Fruit fly (Drosophila melanogaster) whole organism, prepupa: Measurements from ENCODE around the gene CG42717.

ENCODE experiments used
- Blimp-1 ChIP-seq: fragments of 200-800 bp; sonication (Bioruptor generic); optimal IDR thresholded peaks from 3 replicates; lab custom pipeline; 2017; ENCODE audit warnings: missing biosample characterization, missing genetic modification characterization, mild to moderate bottlenecking, moderate library complexity, missing genetic modification reagents
- CG10631 ChIP-seq: fragments of 200-800 bp; sonication (Bioruptor generic); optimal IDR thresholded peaks from 2 replicates; lab custom pipeline; 2016; ENCODE audit warnings: missing biosample characterization, missing genetic modification characterization
- CG10669 ChIP-seq: fragments of 200-800 bp; sonication (Bioruptor generic); optimal IDR thresholded peaks from 3 replicates; lab custom pipeline; 2018; ENCODE audit warnings: missing biosample characterization, mild to moderate bottlenecking, missing genetic modification characterization, moderate library complexity
- CG11294 ChIP-seq: fragments of 200-800 bp; sonication (Bioruptor generic); IDR thresholded peaks from 2 replicates; pipeline ENCODE4 v1.3.6; 2022; ENCODE audit warnings: missing biosample characterization, missing genetic modification characterization
- CG11762 ChIP-seq: fragments of 200-800 bp; sonication (Bioruptor generic); optimal IDR thresholded peaks from 3 replicates; lab custom pipeline; 2016; ENCODE audit warnings: missing biosample characterization, missing genetic modification characterization; ENCODE audit not compliant: insufficient read depth
- CG11902 ChIP-seq: fragments of 200-800 bp; sonication (Bioruptor generic); optimal IDR thresholded peaks from 3 replicates; lab custom pipeline; 2016; ENCODE audit warnings: missing biosample characterization, missing genetic modification characterization
- CG15336 ChIP-seq: fragments of 200-800 bp; sonication (Bioruptor generic); IDR thresholded peaks from 2 replicates; pipeline ENCODE4 v1.3.6; 2022; ENCODE audit warnings: missing biosample characterization, missing genetic modification characterization
- CG16779 ChIP-seq: fragments of 200-800 bp; sonication (Bioruptor generic); optimal IDR thresholded peaks from 3 replicates; lab custom pipeline; 2017; ENCODE audit warnings: missing biosample characterization, mild to moderate bottlenecking, missing genetic modification characterization
- CG3032 ChIP-seq: fragments of 200-800 bp; optimal IDR thresholded peaks from 2 replicates; lab custom pipeline; 2019; ENCODE audit warnings: missing biosample characterization, mild to moderate bottlenecking, missing genetic modification characterization, moderate library complexity
- CG31627 ChIP-seq: fragments of 200-800 bp; sonication (Bioruptor generic); optimal IDR thresholded peaks from 3 replicates; lab custom pipeline; 2016; ENCODE audit warnings: missing biosample characterization, missing genetic modification characterization
- CG32006 ChIP-seq: fragments of 200-800 bp; sonication (Bioruptor generic); optimal IDR thresholded peaks from 3 replicates; lab custom pipeline; 2017; ENCODE audit warnings: missing biosample characterization, mild to moderate bottlenecking, missing genetic modification characterization
- CG3919 ChIP-seq: fragments of 200-800 bp; sonication (Bioruptor generic); optimal IDR thresholded peaks from 3 replicates; lab custom pipeline; 2016; ENCODE audit warnings: missing biosample characterization, missing genetic modification characterization
- CG4318 ChIP-seq: fragments of 200-800 bp; sonication (Bioruptor generic); optimal IDR thresholded peaks from 3 replicates; lab custom pipeline; 2017; ENCODE audit warnings: missing biosample characterization, mild to moderate bottlenecking, missing genetic modification characterization
- CG6163 ChIP-seq: fragments of 200-800 bp; sonication (Bioruptor generic); IDR thresholded peaks from 3 replicates; pipeline ENCODE4 v1.3.6; 2022; ENCODE audit warnings: missing biosample characterization, missing genetic modification characterization
- CG6792 ChIP-seq: fragments of 200-800 bp; sonication (Bioruptor generic); optimal IDR thresholded peaks from 3 replicates; lab custom pipeline; 2016; ENCODE audit warnings: missing biosample characterization, missing genetic modification characterization
- CG6808 ChIP-seq: fragments of 200-800 bp; sonication (Bioruptor generic); optimal IDR thresholded peaks from 3 replicates; lab custom pipeline; 2017; ENCODE audit warnings: missing biosample characterization, missing genetic modification characterization, mild to moderate bottlenecking, moderate library complexity, missing genetic modification reagents
- CG6854 ChIP-seq: fragments of 200-800 bp; sonication (Bioruptor generic); optimal IDR thresholded peaks from 2 replicates; lab custom pipeline; 2017; ENCODE audit warnings: missing biosample characterization, mild to moderate bottlenecking, missing genetic modification characterization
- CG7368 ChIP-seq: fragments of 200-800 bp; sonication (Bioruptor generic); optimal IDR thresholded peaks from 3 replicates; lab custom pipeline; 2016; ENCODE audit warnings: missing biosample characterization, missing genetic modification characterization
- CG8119 ChIP-seq: fragments of 200-800 bp; sonication (Bioruptor generic); IDR thresholded peaks from 3 replicates; pipeline ENCODE4 v1.3.6; 2022; ENCODE audit warnings: missing biosample characterization, missing genetic modification characterization
- CG8319 ChIP-seq: fragments of 200-800 bp; sonication (Bioruptor generic); optimal IDR thresholded peaks from 3 replicates; lab custom pipeline; 2016; ENCODE audit warnings: missing biosample characterization, missing genetic modification characterization
- CG8632 ChIP-seq: fragments of 200-800 bp; sonication (Bioruptor generic); optimal IDR thresholded peaks from 3 replicates; lab custom pipeline; 2016; ENCODE audit warnings: missing biosample characterization, missing genetic modification characterization
- CG9139 ChIP-seq: fragments of 200-800 bp; sonication (Bioruptor generic); optimal IDR thresholded peaks from 3 replicates; lab custom pipeline; 2017; ENCODE audit warnings: missing biosample characterization, mild to moderate bottlenecking, missing genetic modification characterization
- Eip75B ChIP-seq: fragments of 200-800 bp; sonication (Bioruptor generic); optimal IDR thresholded peaks from 3 replicates; lab custom pipeline; 2016; ENCODE audit warnings: missing biosample characterization, missing genetic modification characterization
- Eip78C ChIP-seq: fragments of 200-800 bp; sonication (Bioruptor generic); peaks from one replicate; lab custom pipeline; 2016; ENCODE audit warnings: missing biosample characterization, missing genetic modification characterization
- Eip93F ChIP-seq: fragments of 200-800 bp; sonication (Bioruptor generic); optimal IDR thresholded peaks from 2 replicates; lab custom pipeline; 2016; ENCODE audit warnings: missing biosample characterization, mild to moderate bottlenecking, missing genetic modification characterization
- Ets21C ChIP-seq: fragments of 200-800 bp; sonication (Bioruptor generic); optimal IDR thresholded peaks from 3 replicates; lab custom pipeline; 2016; ENCODE audit warnings: missing biosample characterization, missing genetic modification characterization
- Ets96B ChIP-seq: fragments of 200-800 bp; optimal IDR thresholded peaks from 2 replicates; lab custom pipeline; 2019; ENCODE audit warnings: missing biosample characterization, mild to moderate bottlenecking, missing genetic modification characterization, moderate library complexity
- Hr38 ChIP-seq: sonication (Bioruptor generic); optimal IDR thresholded peaks from 2 replicates; lab custom pipeline; 2016; ENCODE audit warnings: missing biosample characterization, missing genetic modification characterization
- Hr39 ChIP-seq: fragments of 200-800 bp; sonication (Bioruptor generic); optimal IDR thresholded peaks from 2 replicates; lab custom pipeline; 2016; ENCODE audit warnings: missing biosample characterization, missing genetic modification characterization
- Hr4 ChIP-seq: fragments of 200-800 bp; sonication (Bioruptor generic); optimal IDR thresholded peaks from 3 replicates; lab custom pipeline; 2016; ENCODE audit warnings: missing biosample characterization, missing genetic modification characterization
- Lpt ChIP-seq: fragments of 200-800 bp; sonication (Bioruptor generic); optimal IDR thresholded peaks from 3 replicates; lab custom pipeline; 2016; ENCODE audit warnings: missing biosample characterization, missing genetic modification characterization
- OdsH ChIP-seq: fragments of 200-800 bp; sonication (Bioruptor generic); optimal IDR thresholded peaks from 3 replicates; lab custom pipeline; 2016; ENCODE audit warnings: missing biosample characterization, missing genetic modification characterization
- Sox102F ChIP-seq: fragments of 200-800 bp; sonication (Bioruptor generic); optimal IDR thresholded peaks from 2 replicates; lab custom pipeline; 2016; ENCODE audit warnings: missing biosample characterization, mild to moderate bottlenecking, missing genetic modification characterization
- Sox15 ChIP-seq: fragments of 200-800 bp; sonication (Bioruptor generic); optimal IDR thresholded peaks from 3 replicates; lab custom pipeline; 2016; ENCODE audit warnings: missing biosample characterization, missing genetic modification characterization
- acj6 ChIP-seq: fragments of 200-800 bp; sonication (Bioruptor generic); optimal IDR thresholded peaks from 3 replicates; lab custom pipeline; 2016; ENCODE audit warnings: missing biosample characterization, missing genetic modification characterization
- cyc ChIP-seq: fragments of 200-800 bp; sonication (Bioruptor generic); optimal IDR thresholded peaks from 3 replicates; lab custom pipeline; 2016; ENCODE audit warnings: missing biosample characterization, missing genetic modification characterization
- eg ChIP-seq: fragments of 200-800 bp; sonication (Bioruptor generic); IDR thresholded peaks from 3 replicates; pipeline ENCODE4 v1.3.6; 2022; ENCODE audit warnings: missing biosample characterization, missing genetic modification characterization
- esn ChIP-seq: fragments of 200-800 bp; sonication (Bioruptor generic); optimal IDR thresholded peaks from 2 replicates; lab custom pipeline; 2016; ENCODE audit warnings: missing biosample characterization, mild to moderate bottlenecking, missing genetic modification characterization, moderate library complexity
- fd59A ChIP-seq: fragments of 200-800 bp; sonication (Bioruptor generic); optimal IDR thresholded peaks from 2 replicates; lab custom pipeline; 2017; ENCODE audit warnings: missing biosample characterization, mild to moderate bottlenecking, missing genetic modification characterization, missing genetic modification reagents
- fd85E ChIP-seq: fragments of 200-800 bp; sonication (Bioruptor generic); optimal IDR thresholded peaks from 3 replicates; lab custom pipeline; 2016; ENCODE audit warnings: missing biosample characterization, missing genetic modification characterization
- fkh ChIP-seq: fragments of 200-800 bp; sonication (Bioruptor generic); optimal IDR thresholded peaks from 3 replicates; lab custom pipeline; 2017; ENCODE audit warnings: missing biosample characterization, mild to moderate bottlenecking, missing genetic modification characterization, moderate library complexity
- lz ChIP-seq: fragments of 200-800 bp; sonication (Bioruptor generic); optimal IDR thresholded peaks from 3 replicates; lab custom pipeline; 2016; ENCODE audit warnings: missing biosample characterization, missing genetic modification characterization
- net ChIP-seq: fragments of 200-800 bp; sonication (Bioruptor generic); optimal IDR thresholded peaks from 3 replicates; lab custom pipeline; 2016; ENCODE audit warnings: missing biosample characterization, missing genetic modification characterization
- pdm3 ChIP-seq: fragments of 200-800 bp; sonication (Bioruptor generic); optimal IDR thresholded peaks from 3 replicates; lab custom pipeline; 2016; ENCODE audit warnings: missing biosample characterization, missing genetic modification characterization
- salr ChIP-seq, 2 experiments: fragments of 200-800 bp; sonication (Bioruptor generic); optimal IDR thresholded peaks; 3 replicates each; lab custom pipeline; 2016 to 2018; ENCODE audit warnings: missing biosample characterization in 2 of 2, missing genetic modification characterization in 2 of 2, mild to moderate bottlenecking in 1 of 2
- spab ChIP-seq: fragments of 200-800 bp; sonication (Bioruptor generic); optimal IDR thresholded peaks from 2 replicates; lab custom pipeline; 2017; ENCODE audit warnings: missing biosample characterization, mild to moderate bottlenecking, missing genetic modification characterization, missing genetic modification reagents
- svp ChIP-seq: fragments of 200-800 bp; sonication (Bioruptor generic); peaks from one replicate; lab custom pipeline; 2016; ENCODE audit warnings: missing biosample characterization, missing genetic modification characterization
- topi ChIP-seq: fragments of 200-800 bp; sonication (Bioruptor generic); optimal IDR thresholded peaks from 3 replicates; lab custom pipeline; 2016; ENCODE audit warnings: missing biosample characterization, missing genetic modification characterization
- vri ChIP-seq: fragments of 200-800 bp; sonication (Bioruptor generic); optimal IDR thresholded peaks from 3 replicates; lab custom pipeline; 2016; ENCODE audit warnings: missing biosample characterization, mild to moderate bottlenecking, missing genetic modification characterization

CG42717 gene

DNA sequence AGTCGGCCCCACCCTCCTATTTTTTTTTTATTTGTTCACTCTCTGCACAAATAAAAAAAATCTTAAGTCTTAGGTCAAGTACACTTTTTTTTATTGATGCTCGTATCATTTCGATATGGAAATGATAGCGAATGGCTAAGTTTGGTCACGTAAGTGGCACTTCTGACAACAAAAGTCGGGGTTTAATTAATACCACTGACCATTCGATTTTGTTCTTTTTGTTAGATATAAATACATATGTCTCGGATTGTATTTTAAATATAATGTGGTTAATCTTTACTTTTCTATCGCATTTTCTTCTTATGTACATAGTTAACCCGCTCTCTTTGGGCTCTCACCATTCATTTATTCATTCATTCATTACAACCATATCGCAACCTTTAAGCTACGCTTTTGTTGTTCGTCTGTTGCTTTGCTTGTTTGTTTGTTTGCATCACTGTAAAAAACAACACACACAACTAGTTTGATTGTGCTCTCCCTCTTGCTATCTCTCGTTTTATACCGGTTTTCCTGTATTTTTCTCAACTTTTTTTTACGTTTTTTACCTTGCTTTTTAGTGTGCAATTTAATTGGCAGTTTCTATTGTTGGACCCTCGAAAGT lies 30.8 kb downstream of the CG42717 start (continued):
- TF ChIP-seq CG16779 (tag; lab: Kevin White, UChicago) = peak; percentile 66
- TF ChIP-seq, all 60 proteins: peak for 29

DNA sequence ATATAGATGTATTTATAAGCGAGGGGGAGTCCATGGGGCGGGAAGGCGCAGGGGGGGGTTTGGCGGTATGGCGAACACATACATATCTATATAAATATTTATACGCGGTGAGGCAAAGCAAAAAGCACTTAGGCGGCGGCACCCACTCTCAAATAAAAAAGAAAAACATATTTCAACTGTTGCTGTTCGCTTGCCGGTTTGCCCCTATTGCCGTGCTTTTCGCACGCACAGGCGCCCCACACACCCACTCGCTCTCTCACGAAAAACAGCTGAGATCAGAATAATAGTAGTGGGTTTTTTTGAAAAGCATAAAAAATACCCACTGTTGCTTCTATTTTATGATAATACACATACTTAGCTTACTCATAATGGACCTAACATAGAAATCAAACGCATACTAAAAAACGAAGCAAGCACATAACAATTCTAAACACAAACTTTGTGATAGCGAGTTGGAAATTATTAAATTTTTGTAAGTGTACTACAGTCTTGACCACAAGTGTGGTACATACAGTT lies 31.8 kb downstream of the CG42717 start:
- TF ChIP-seq Eip75B (GFP tag; lab: Kevin White, UChicago) = no peak
- TF ChIP-seq lz = peak; percentile 32
- TF ChIP-seq salr (GFP tag; optimal IDR thresholded peaks at IDR 0.05; lab: Kevin White, UChicago) = peak in 1 of 2 experiments; percentile 60
- no peak for TF ChIP-seq fd85E
- no peak for TF ChIP-seq Ets96B
- no peak for TF ChIP-seq Ets21C (GFP tag; lab: Kevin White, UChicago)
- peak; percentile 61 for TF ChIP-seq CG4318 (GFP tag; lab: Kevin White, UChicago)
- TF ChIP-seq vri (GFP tag; lab: Kevin White, UChicago) = peak; percentile 59
- TF ChIP-seq spab (GFP tag; lab: Kevin White, UChicago) = no peak
- TF ChIP-seq CG8632 (GFP tag; lab: Kevin White, UChicago) = no peak
- no peak for TF ChIP-seq fd59A (GFP tag; lab: Kevin White, UChicago)
- peak; percentile 80 for TF ChIP-seq pdm3 (GFP tag; lab: Kevin White, UChicago)
- TF ChIP-seq esn = peak; percentile 48
- TF ChIP-seq CG15336 = peak; percentile 91
- no peak for TF ChIP-seq CG9139 (GFP tag; lab: Kevin White, UChicago)
- TF ChIP-seq Hr4 (GFP tag; lab: Kevin White, UChicago) = peak; percentile 92
- peak; percentile 78 for TF ChIP-seq Eip78C
- TF ChIP-seq Lpt (GFP tag; lab: Kevin White, UChicago) = peak; percentile 76
- TF ChIP-seq CG11294 (GFP tag; lab: Robert Waterston, UW) = peak; percentile 78
- TF ChIP-seq CG10669 (GFP tag; lab: Kevin White, UChicago) = no peak
- TF ChIP-seq CG31627 = peak; percentile 50
- no peak for TF ChIP-seq CG8319 (GFP tag; lab: Kevin White, UChicago)
- TF ChIP-seq CG11902 (GFP tag; lab: Kevin White, UChicago) = no peak
- TF ChIP-seq CG7368 = no peak
- TF ChIP-seq CG6792 (GFP tag; lab: Kevin White, UChicago) = peak; percentile 37
- TF ChIP-seq OdsH (GFP tag; lab: Kevin White, UChicago) = peak; percentile 70
- TF ChIP-seq Blimp-1 (GFP tag; lab: Kevin White, UChicago) = no peak
- peak; percentile 39 for TF ChIP-seq cyc (GFP tag; lab: Kevin White, UChicago)
- TF ChIP-seq Eip93F = no peak
- TF ChIP-seq acj6 (GFP tag; lab: Kevin White, UChicago) = peak; percentile 55
- TF ChIP-seq CG6163 = no peak; the same call in 2 of the 3 replicates
- peak; percentile 45 for TF ChIP-seq CG3919 (GFP tag; lab: Kevin White, UChicago)
- peak; percentile 16 for TF ChIP-seq Hr38 (GFP tag; lab: Kevin White, UChicago)
- TF ChIP-seq CG10631 (GFP tag; lab: Kevin White, UChicago) = peak; percentile 23
- TF ChIP-seq fkh (GFP tag; lab: Kevin White, UChicago) = peak; percentile 94
- TF ChIP-seq svp = peak; percentile 74
- TF ChIP-seq Hr39 (GFP tag; lab: Kevin White, UChicago) = peak; percentile 50
- peak; percentile 91 for TF ChIP-seq CG32006
- peak; percentile 85 for TF ChIP-seq eg
- peak; percentile 9 for TF ChIP-seq CG3032 (tag; lab: Kevin White, UChicago)
- TF ChIP-seq CG8119 (GFP tag; lab: Robert Waterston, UW) = peak; percentile 91
- TF ChIP-seq Sox15 (GFP tag; lab: Kevin White, UChicago) = peak; percentile 23
- TF ChIP-seq net (GFP tag; lab: Kevin White, UChicago) = peak; percentile 73
- no peak for TF ChIP-seq CG16779 (tag; lab: Kevin White, UChicago)
- peak; percentile 16 for TF ChIP-seq topi (GFP tag; lab: Kevin White, UChicago)
- TF ChIP-seq CG6854 (GFP tag; lab: Kevin White, UChicago) = no peak
- TF ChIP-seq CG6808 (GFP tag; lab: Kevin White, UChicago) = no peak
- TF ChIP-seq CG11762 (GFP tag; lab: Kevin White, UChicago) = no peak
- no peak for TF ChIP-seq Sox102F
